Worm (Caenorhabditis elegans): ENCODE data around the gene C37C3.11.

C37C3.11 gene

DNA sequence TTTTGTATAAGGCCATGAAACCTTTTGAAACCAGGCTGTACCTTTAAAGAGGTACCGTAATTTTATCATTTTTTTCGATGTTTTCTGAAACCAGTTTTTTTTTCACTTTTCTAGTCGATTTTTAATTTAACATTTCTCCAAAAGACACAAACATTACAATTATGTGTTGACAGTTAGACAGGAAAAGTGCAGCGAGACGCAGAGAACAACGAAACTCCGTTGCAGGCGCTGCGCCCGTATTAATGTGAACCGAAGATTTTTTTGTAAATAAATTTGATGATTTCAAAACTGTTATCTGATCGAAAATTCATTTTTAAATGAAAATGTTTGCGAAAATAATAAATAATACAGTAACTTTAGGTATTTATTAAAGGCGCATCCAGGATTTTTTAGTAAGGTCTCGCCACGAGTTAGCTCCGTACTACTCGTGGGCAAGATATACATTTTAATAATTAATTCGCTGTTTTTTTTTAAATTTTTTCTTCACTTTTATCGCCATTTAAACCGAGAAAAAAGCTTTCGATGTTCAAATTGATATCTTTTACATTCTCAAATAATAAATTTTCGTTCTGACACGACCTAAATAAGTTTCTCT, 12.4 kb upstream of the C37C3.11 start, which contains the start of gene F40A3.3 (continued):
- TF ChIP-seq pha-4 (GFP tag; IDR thresholded peaks at IDR 0.05) (no peak), pha-4 (tag; optimal IDR thresholded peaks at IDR 0.05) (no peak), lin-39 (tag; optimal IDR thresholded peaks at IDR 0.05) (no peak)

DNA sequence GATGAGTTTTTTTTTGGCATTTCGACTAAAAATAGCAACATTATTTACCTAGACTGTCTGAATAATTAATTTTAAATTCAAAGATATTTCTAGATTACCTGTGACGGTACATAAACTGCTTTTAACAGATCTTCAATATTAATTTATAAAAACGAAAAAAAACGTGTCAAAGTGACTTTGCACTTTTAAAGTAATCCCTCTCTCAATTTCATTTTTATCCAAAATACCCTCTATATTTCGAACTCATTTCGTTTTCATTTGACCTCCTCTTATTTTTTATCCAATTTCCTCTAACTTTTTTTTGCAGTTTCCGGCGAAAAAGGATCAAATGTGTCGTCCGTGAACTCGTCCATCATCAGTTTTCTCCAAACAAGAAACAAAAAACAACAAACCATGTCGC, 10.9 kb upstream of the C37C3.11 start, which contains the start of gene F40A3.4:
F40A3.4 (plus strand) TSS at position 301 of the 400 bp plus-strand sequence.
- TF ChIP-seq F37D6.2 (tag; optimal IDR thresholded peaks at IDR 0.05) = no peak
- no peak for TF ChIP-seq nhr-11 (tag; optimal IDR thresholded peaks at IDR 0.05)
- TF ChIP-seq dmd-6 (GFP tag; IDR thresholded peaks at IDR 0.05) = no peak
- TF ChIP-seq hif-1 (tag; optimal IDR thresholded peaks at IDR 0.05) = no peak
- no peak for TF ChIP-seq lsy-2 (tag; optimal IDR thresholded peaks at IDR 0.05)
- TF ChIP-seq duxl-1 (tag; optimal IDR thresholded peaks at IDR 0.05; ENCODE audit: poor library complexity) = no peak
- no peak for TF ChIP-seq mxl-2 (GFP tag; conservative IDR thresholded peaks at IDR 0.05)
- no peak for TF ChIP-seq ztf-11 (tag; optimal IDR thresholded peaks at IDR 0.05)
- TF ChIP-seq set-16 (GFP tag; IDR thresholded peaks at IDR 0.05) = no peak
- TF ChIP-seq zag-1 (tag; optimal IDR thresholded peaks at IDR 0.05) = no peak
- TF ChIP-seq jun-1 (tag; optimal IDR thresholded peaks at IDR 0.05) = no peak
- TF ChIP-seq arid-1 (GFP tag; conservative IDR thresholded peaks at IDR 0.05) = no peak
- TF ChIP-seq unc-39 (tag; optimal IDR thresholded peaks at IDR 0.05) = no peak
- TF ChIP-seq ztf-7 (tag; optimal IDR thresholded peaks at IDR 0.05) = no peak
- no peak for TF ChIP-seq zip-2 (tag; optimal IDR thresholded peaks at IDR 0.05)
- TF ChIP-seq ceh-20 (GFP tag; IDR thresholded peaks at IDR 0.05) = no peak
- no peak for TF ChIP-seq rbr-2 (tag; optimal IDR thresholded peaks at IDR 0.05)

DNA sequence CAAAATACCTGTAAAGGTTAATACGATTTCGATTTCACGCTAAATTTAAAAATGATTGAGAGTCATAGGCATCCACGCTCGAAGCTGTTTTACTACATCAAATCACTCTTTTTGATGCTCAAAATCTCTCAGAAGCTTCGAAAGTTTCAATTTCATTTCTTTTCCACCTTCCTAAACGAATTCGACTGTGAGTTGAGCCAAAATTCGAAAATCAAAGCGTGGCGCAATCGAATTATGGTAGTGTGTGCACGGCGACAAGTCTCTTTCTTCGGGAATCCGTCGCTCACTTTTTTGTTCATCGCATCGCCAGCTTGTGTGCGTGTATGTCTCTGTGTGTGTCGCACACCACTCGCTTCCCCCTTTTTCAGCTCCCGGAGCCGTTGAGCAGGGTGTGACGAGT, 8.4 kb upstream of the C37C3.11 start:
- TF ChIP-seq D1046.2 (GFP tag; IDR thresholded peaks at IDR 0.05) = no peak
- peak; percentile 65 for TF ChIP-seq ces-1 (GFP tag; optimal IDR thresholded peaks at IDR 0.05)
- TF ChIP-seq fkh-10 (GFP tag; optimal IDR thresholded peaks at IDR 0.05) = peak; percentile 55
- TF ChIP-seq ceh-62 (tag; optimal IDR thresholded peaks at IDR 0.05) = no peak
- 0 out of 2 replicates have a peak, but pooled peaks have one; percentile 16 for TF ChIP-seq ctbp-1 (GFP tag; IDR thresholded peaks at IDR 0.05)
- TF ChIP-seq daf-19 (GFP tag; conservative IDR thresholded peaks at IDR 0.05) = no peak
- no peak for TF ChIP-seq fos-1 (tag; optimal IDR thresholded peaks at IDR 0.05)

DNA sequence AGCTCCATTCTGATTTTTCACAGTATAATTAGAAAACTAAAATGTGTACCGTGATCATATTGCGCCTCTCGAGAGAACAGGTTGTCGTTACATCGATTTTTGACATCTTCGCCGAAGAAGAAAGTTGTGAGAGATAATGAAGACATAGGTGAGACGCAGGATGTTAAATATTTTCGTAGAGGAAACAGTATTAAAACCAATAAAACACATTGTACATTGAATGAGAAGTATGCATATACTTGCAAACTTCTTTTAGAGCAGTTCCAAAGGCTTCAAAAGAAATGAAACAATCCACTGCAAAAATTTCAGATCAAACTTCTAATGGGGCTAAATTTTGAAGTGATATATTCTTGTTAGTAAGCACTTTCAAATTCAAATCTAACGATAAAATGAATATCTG, 6.1 kb upstream of the C37C3.11 start, which contains the start of gene nipi-4:
nipi-4 (minus strand) TSS at position 101 of the 400 bp plus-strand sequence.
- TF ChIP-seq Y48G9A.11 (GFP tag; IDR thresholded peaks at IDR 0.05) (no peak), dmd-6 (GFP tag; IDR thresholded peaks at IDR 0.05) (no peak), lim-7 (GFP tag; IDR thresholded peaks at IDR 0.05) (no peak), dpl-1 (GFP tag; optimal IDR thresholded peaks at IDR 0.05) (no peak), unc-39 (tag; optimal IDR thresholded peaks at IDR 0.05) (no peak), lin-1 (GFP tag; IDR thresholded peaks at IDR 0.05) (no peak)

DNA sequence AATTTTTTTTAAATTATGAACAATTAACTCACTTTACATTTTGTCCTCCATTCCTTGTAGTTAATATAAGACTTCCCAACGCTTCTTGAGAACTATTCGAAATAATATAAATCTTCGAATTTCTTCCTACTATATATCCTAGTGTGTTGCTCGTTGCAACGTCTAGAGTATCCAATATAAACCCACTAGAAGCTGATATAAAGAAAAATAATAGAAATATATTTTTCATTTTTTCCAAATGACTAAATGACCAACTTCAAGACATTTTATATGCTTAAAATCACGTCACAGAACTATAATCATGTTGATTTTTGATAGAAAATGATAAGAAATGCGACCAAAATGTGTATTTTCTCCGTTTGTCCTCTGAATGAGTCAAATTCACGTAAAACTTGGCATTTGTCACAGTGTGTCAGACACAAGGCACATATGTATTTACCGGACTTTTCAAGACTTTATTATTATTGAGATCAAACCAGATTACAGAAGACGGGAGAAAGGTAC, 1.5 kb downstream of the C37C3.11 start, which contains the start of gene C37C3.10:
C37C3.10 (minus strand) TSS at position 51 of the 504 bp plus-strand sequence.
- TF ChIP-seq mxl-2 (GFP tag; conservative IDR thresholded peaks at IDR 0.05) (no peak), pqm-1 (tag; optimal IDR thresholded peaks at IDR 0.05) (no peak), snpc-1.2 (GFP tag; IDR thresholded peaks at IDR 0.05) (no peak), dmd-6 (GFP tag; IDR thresholded peaks at IDR 0.05) (peak; percentile 22; the same call in 1 of the 2 replicates), daf-19 (GFP tag; conservative IDR thresholded peaks at IDR 0.05) (no peak), rbr-2 (tag; optimal IDR thresholded peaks at IDR 0.05) (no peak), mdl-1 (tag; optimal IDR thresholded peaks at IDR 0.05) (no peak), dmd-9 (GFP tag; IDR thresholded peaks at IDR 0.05) (no peak)

Measured in whole organism, L4 larva.